Worm (Caenorhabditis elegans) whole organism, young adult: ENCODE measurements around the gene pho-11.

Experiments
- B0019.2 ChIP-seq: fragments of 200-800 bp; sonication (Bioruptor generic); conservative IDR thresholded peaks from 2 replicates; pipeline ENCODE4 v1.3.6; 2022; ENCODE audit warnings: missing genetic modification reagents, missing genetic modification characterization, missing compliant biosample characterization
- C06A6.2 ChIP-seq: fragments of 200-800 bp; sonication (Bioruptor generic); conservative IDR thresholded peaks from 2 replicates; pipeline ENCODE4 v1.3.6; 2022; ENCODE audit warnings: missing genetic modification characterization, missing compliant biosample characterization
- F39B2.1 ChIP-seq: fragments of 200-800 bp; sonication (Bioruptor generic); IDR thresholded peaks from 2 replicates; pipeline ENCODE4 v1.3.6; 2022; ENCODE audit warnings: missing genetic modification reagents, missing genetic modification characterization, missing compliant biosample characterization
- F52B5.7 ChIP-seq: sonication (generic microtip); optimal IDR thresholded peaks from 2 replicates; lab custom pipeline; 2016; ENCODE audit warnings: mild to moderate bottlenecking, missing genetic modification characterization, missing compliant biosample characterization
- F55B11.4 ChIP-seq: sonication (generic microtip); optimal IDR thresholded peaks from 2 replicates; lab custom pipeline; 2016; ENCODE audit warnings: missing compliant biosample characterization, missing genetic modification characterization, borderline replicate concordance; ENCODE audit not compliant: insufficient read depth
- F57A8.1 ChIP-seq: fragments of 200-800 bp; sonication (Bioruptor generic); optimal IDR thresholded peaks from 2 replicates; lab custom pipeline; 2018; ENCODE audit warnings: mild to moderate bottlenecking, missing genetic modification characterization, moderate library complexity, missing compliant biosample characterization
- F57C9.4 ChIP-seq: sonication (generic microtip); optimal IDR thresholded peaks from 2 replicates; lab custom pipeline; 2017; ENCODE audit warnings: mild to moderate bottlenecking, missing genetic modification characterization, missing compliant biosample characterization
- K11D2.4 ChIP-seq: fragments of 200-800 bp; sonication (Bioruptor generic); IDR thresholded peaks from 2 replicates; pipeline ENCODE4 v1.3.6; 2022; ENCODE audit warnings: missing genetic modification reagents, missing genetic modification characterization, missing compliant biosample characterization
- T07F8.4 ChIP-seq: sonication (generic microtip); optimal IDR thresholded peaks from 2 replicates; lab custom pipeline; 2016; ENCODE audit warnings: mild to moderate bottlenecking, missing genetic modification characterization, moderate library complexity, missing compliant biosample characterization
- Y53G8AR.9 ChIP-seq: fragments of 200-800 bp; sonication (Bioruptor generic); conservative IDR thresholded peaks from 2 replicates; pipeline ENCODE4 v1.3.6; 2022; ENCODE audit warnings: missing genetic modification reagents, missing genetic modification characterization, missing compliant biosample characterization
- Y56A3A.18 ChIP-seq: fragments of 200-800 bp; sonication (Bioruptor generic); IDR thresholded peaks from 2 replicates; pipeline ENCODE4 v1.3.6; 2022; ENCODE audit warnings: missing genetic modification reagents, missing genetic modification characterization, missing compliant biosample characterization
- Y79H2A.3 ChIP-seq: fragments of 200-800 bp; sonication (Bioruptor generic); conservative IDR thresholded peaks from 2 replicates; pipeline ENCODE4 v1.3.6; 2022; ENCODE audit warnings: missing genetic modification reagents, missing genetic modification characterization, missing compliant biosample characterization
- Y95B8A.8 ChIP-seq: fragments of 200-800 bp; sonication (Bioruptor generic); IDR thresholded peaks from 2 replicates; pipeline ENCODE4 v1.3.6; 2022; ENCODE audit warnings: missing genetic modification reagents, missing genetic modification characterization, missing compliant biosample characterization
- ZK185.1 ChIP-seq: sonication (generic microtip); optimal IDR thresholded peaks from 2 replicates; lab custom pipeline; 2016; ENCODE audit warnings: mild to moderate bottlenecking, missing genetic modification characterization, missing compliant biosample characterization; ENCODE audit not compliant: poor library complexity, severe bottlenecking
- athp-1 ChIP-seq: sonication (generic microtip); optimal IDR thresholded peaks from 2 replicates; lab custom pipeline; 2017; ENCODE audit warnings: mild to moderate bottlenecking, missing genetic modification characterization, missing compliant biosample characterization
- attf-3 ChIP-seq: fragments of 200-800 bp; sonication (Bioruptor generic); conservative IDR thresholded peaks from 2 replicates; pipeline ENCODE4 v1.3.6; 2022; ENCODE audit warnings: missing genetic modification reagents, missing genetic modification characterization, missing compliant biosample characterization
- attf-5 ChIP-seq: fragments of 200-800 bp; sonication (Bioruptor generic); optimal IDR thresholded peaks from 2 replicates; lab custom pipeline; 2018; ENCODE audit warnings: mild to moderate bottlenecking, missing genetic modification characterization, missing compliant biosample characterization
- ccch-3 ChIP-seq: fragments of 200-800 bp; sonication (Bioruptor generic); optimal IDR thresholded peaks from 2 replicates; lab custom pipeline; 2018; ENCODE audit warnings: mild to moderate bottlenecking, missing genetic modification characterization, missing compliant biosample characterization
- ceh-100 ChIP-seq: fragments of 200-800 bp; sonication (Bioruptor generic); IDR thresholded peaks from 2 replicates; pipeline ENCODE4 v1.3.6; 2022; ENCODE audit warnings: missing genetic modification reagents, missing genetic modification characterization, missing compliant biosample characterization
- ceh-40 ChIP-seq: fragments of 200-800 bp; sonication (Bioruptor generic); IDR thresholded peaks from 2 replicates; pipeline ENCODE4 v1.3.6; 2022; ENCODE audit warnings: missing genetic modification characterization, missing compliant biosample characterization
- ceh-58 ChIP-seq: fragments of 200-800 bp; sonication (Bioruptor generic); IDR thresholded peaks from 2 replicates; pipeline ENCODE4 v1.3.6; 2022; ENCODE audit warnings: missing genetic modification characterization, missing compliant biosample characterization
- ceh-91 ChIP-seq: fragments of 200-800 bp; sonication (Bioruptor generic); IDR thresholded peaks from 2 replicates; pipeline ENCODE4 v1.3.6; 2022; ENCODE audit warnings: missing genetic modification reagents, missing genetic modification characterization, missing compliant biosample characterization
- dox-1 ChIP-seq: fragments of 200-800 bp; sonication (Bioruptor generic); IDR thresholded peaks from 2 replicates; pipeline ENCODE4 v1.3.6; 2022; ENCODE audit warnings: missing genetic modification reagents, missing genetic modification characterization, missing compliant biosample characterization
- dpff-1 ChIP-seq: sonication (generic microtip); optimal IDR thresholded peaks from 2 replicates; lab custom pipeline; 2017; ENCODE audit warnings: mild to moderate bottlenecking, missing genetic modification characterization, missing compliant biosample characterization
- egrh-3 ChIP-seq: fragments of 200-800 bp; sonication (Bioruptor generic); IDR thresholded peaks from 2 replicates; pipeline ENCODE4 v1.3.6; 2022; ENCODE audit warnings: missing genetic modification reagents, missing genetic modification characterization, missing compliant biosample characterization
- hlh-26 ChIP-seq: fragments of 200-800 bp; sonication (Bioruptor generic); conservative IDR thresholded peaks from 2 replicates; pipeline ENCODE4 v1.3.6; 2022; ENCODE audit warnings: missing genetic modification reagents, missing genetic modification characterization, missing compliant biosample characterization
- hrde-1 ChIP-seq: sonication (generic microtip); optimal IDR thresholded peaks from 2 replicates; lab custom pipeline; 2016; ENCODE audit warnings: missing genetic modification characterization, mild to moderate bottlenecking, missing compliant biosample characterization, moderate library complexity, missing genotype, missing genetic modification reagents, borderline replicate concordance
- hsf-1 ChIP-seq: fragments of 200-800 bp; sonication (Bioruptor generic); IDR thresholded peaks from 2 replicates; pipeline ENCODE4 v1.3.6; 2022; ENCODE audit warnings: missing genetic modification reagents, missing genetic modification characterization, missing compliant biosample characterization
- lag-1 ChIP-seq: fragments of 200-800 bp; sonication (Bioruptor generic); IDR thresholded peaks from 2 replicates; pipeline ENCODE4 v1.3.6; 2022; ENCODE audit warnings: missing genetic modification reagents, missing genetic modification characterization, missing compliant biosample characterization
- lin-35 ChIP-seq, 3 experiments: fragments of 150-350 bp in 2 of 3; sonication (generic microtip) in 1 of 3; optimal IDR thresholded peaks; 2 replicates each; lab custom pipeline; 2014 to 2018; ENCODE audit warnings: missing biosample characterization in 3 of 3, missing genetic modification characterization in 3 of 3, missing genetic modification reagents in 3 of 3
- lin-40 ChIP-seq: sonication (generic microtip); optimal IDR thresholded peaks from 2 replicates; lab custom pipeline; 2016; ENCODE audit warnings: missing genetic modification characterization, mild to moderate bottlenecking, missing compliant biosample characterization, missing genotype, missing genetic modification reagents
- lsl-1 ChIP-seq: fragments of 200-800 bp; sonication (Bioruptor generic); optimal IDR thresholded peaks from 2 replicates; lab custom pipeline; 2018; ENCODE audit warnings: mild to moderate bottlenecking, missing genetic modification characterization, moderate library complexity, missing compliant biosample characterization
- lsy-27 ChIP-seq: sonication (generic microtip); optimal IDR thresholded peaks from 2 replicates; lab custom pipeline; 2017; ENCODE audit warnings: missing genetic modification characterization, mild to moderate bottlenecking, missing compliant biosample characterization, antibody characterized with exemption, missing genotype, borderline replicate concordance; ENCODE audit not compliant: insufficient read depth
- madf-10 ChIP-seq: sonication (generic microtip); optimal IDR thresholded peaks from 2 replicates; lab custom pipeline; 2016; ENCODE audit warnings: mild to moderate bottlenecking, missing genetic modification characterization, missing compliant biosample characterization
- madf-6 ChIP-seq: fragments of 200-800 bp; sonication (Bioruptor generic); IDR thresholded peaks from 2 replicates; pipeline ENCODE4 v1.3.6; 2022; ENCODE audit warnings: missing genetic modification reagents, missing genetic modification characterization, missing compliant biosample characterization
- mes-4 ChIP-seq: sonication (generic microtip); optimal IDR thresholded peaks from 2 replicates; lab custom pipeline; 2016; ENCODE audit warnings: missing genotype, missing genetic modification characterization, missing compliant biosample characterization
- nfya-1 ChIP-seq: sonication (generic microtip); optimal IDR thresholded peaks from 2 replicates; lab custom pipeline; 2017; ENCODE audit warnings: antibody characterized with exemption, missing compliant biosample characterization, missing genetic modification characterization, borderline replicate concordance; ENCODE audit not compliant: insufficient read depth
- nhr-120 ChIP-seq: fragments of 200-800 bp; sonication (Bioruptor generic); IDR thresholded peaks from 2 replicates; pipeline ENCODE4 v1.3.6; 2022; ENCODE audit warnings: missing genetic modification characterization, missing compliant biosample characterization
- nhr-179 ChIP-seq: sonication (generic microtip); optimal IDR thresholded peaks from 2 replicates; lab custom pipeline; 2016; ENCODE audit warnings: mild to moderate bottlenecking, missing genetic modification characterization, missing compliant biosample characterization
- nhr-90 ChIP-seq: sonication (generic microtip); optimal IDR thresholded peaks from 2 replicates; lab custom pipeline; 2016; ENCODE audit warnings: missing genotype, mild to moderate bottlenecking, missing genetic modification characterization, missing compliant biosample characterization
- pbrm-1 ChIP-seq: fragments of 200-800 bp; sonication (Bioruptor generic); IDR thresholded peaks from 2 replicates; pipeline ENCODE4 v1.3.6; 2022; ENCODE audit warnings: missing genetic modification reagents, missing genetic modification characterization, missing compliant biosample characterization
- rcor-1 ChIP-seq: fragments of 200-800 bp; sonication (Bioruptor generic); IDR thresholded peaks from 2 replicates; pipeline ENCODE4 v1.3.6; 2022; ENCODE audit warnings: missing genetic modification reagents, missing genetic modification characterization, missing compliant biosample characterization
- rec-8 ChIP-seq, 2 experiments: sonication (generic microtip); optimal IDR thresholded peaks; 2 replicates each; lab custom pipeline; 2016; ENCODE audit warnings: mild to moderate bottlenecking in 2 of 2, missing genetic modification characterization in 2 of 2, missing genetic modification reagents in 2 of 2, missing genotype in 2 of 2, missing biosample characterization in 1 of 2, missing compliant biosample characterization in 1 of 2, moderate library complexity in 1 of 2
- snpc-3.4 ChIP-seq: sonication (generic microtip); optimal IDR thresholded peaks from 2 replicates; lab custom pipeline; 2017; ENCODE audit warnings: missing genetic modification characterization, mild to moderate bottlenecking, missing compliant biosample characterization, antibody characterized with exemption, moderate library complexity, missing genotype, missing genetic modification reagents
- tbx-9 ChIP-seq: sonication (generic microtip); optimal IDR thresholded peaks from 2 replicates; lab custom pipeline; 2016; ENCODE audit warnings: borderline replicate concordance, missing genetic modification characterization, inconsistent platforms, missing compliant biosample characterization
- tlf-1 ChIP-seq: fragments of 200-800 bp; sonication (Bioruptor generic); optimal IDR thresholded peaks from 2 replicates; lab custom pipeline; 2018; ENCODE audit warnings: mild to moderate bottlenecking, missing genetic modification characterization, missing compliant biosample characterization
- zim-3 ChIP-seq: sonication (generic microtip); optimal IDR thresholded peaks from 2 replicates; lab custom pipeline; 2017; ENCODE audit warnings: mild to moderate bottlenecking, missing genetic modification characterization, moderate library complexity, missing compliant biosample characterization
- ztf-25 ChIP-seq: fragments of 200-800 bp; sonication (Bioruptor generic); IDR thresholded peaks from 2 replicates; pipeline ENCODE4 v1.3.6; 2022; ENCODE audit warnings: missing genetic modification reagents, missing genetic modification characterization, missing compliant biosample characterization

The pho-11 gene

ce11 chrII:9891823-9892222 is 39.8 kb upstream of the pho-11 start (continued):
- TF ChIP-seq ceh-91 (no peak), madf-10 (no peak), dox-1 (GFP tag; lab: Robert Waterston, UW) (peak; percentile 38; the same call in 1 of the 2 replicates), ZK185.1 (tag; lab: Kevin White, UChicago) (no peak), attf-5 (GFP tag; lab: Kevin White, UChicago) (no peak), hlh-26 (GFP tag; lab: Robert Waterston, UW) (no peak), F55B11.4 (tag; lab: Kevin White, UChicago) (no peak), ccch-3 (GFP tag; lab: Kevin White, UChicago) (no peak), C06A6.2 (GFP tag; lab: Robert Waterston, UW) (no peak), ztf-25 (GFP tag; lab: Robert Waterston, UW) (no peak), K11D2.4 (no peak), attf-3 (GFP tag; lab: Robert Waterston, UW) (no peak), Y95B8A.8 (GFP tag; lab: Robert Waterston, UW) (no peak), F39B2.1 (GFP tag; lab: Robert Waterston, UW) (no peak), tbx-9 (tag; lab: Kevin White, UChicago) (no peak), lin-35 (GFP tag; optimal IDR thresholded peaks at IDR 0.05; lab: Kevin White, UChicago) (no peak), lag-1 (GFP tag; lab: Robert Waterston, UW) (no peak), nhr-90 (tag; lab: Kevin White, UChicago) (peak; percentile 6), nhr-179 (tag; lab: Kevin White, UChicago) (no peak), snpc-3.4 (no peak), Y53G8AR.9 (GFP tag; lab: Robert Waterston, UW) (no peak), lsy-27 (tag; lab: Kevin White, UChicago) (no peak), dpff-1 (tag; lab: Kevin White, UChicago) (no peak), athp-1 (tag; lab: Kevin White, UChicago) (no peak), tlf-1 (GFP tag; lab: Kevin White, UChicago) (no peak), ceh-40 (GFP tag; lab: Robert Waterston, UW) (no peak), hrde-1 (tag; lab: Kevin White, UChicago) (no peak), madf-6 (GFP tag; lab: Robert Waterston, UW) (peak; percentile 33; the same call in 1 of the 2 replicates), ceh-58 (GFP tag; lab: Robert Waterston, UW) (no peak), mes-4 (tag; lab: Kevin White, UChicago) (no peak), egrh-3 (GFP tag; lab: Robert Waterston, UW) (no peak), hsf-1 (GFP tag; lab: Robert Waterston, UW) (no peak), zim-3 (no peak), F52B5.7 (tag; lab: Kevin White, UChicago) (no peak), ceh-100 (GFP tag; lab: Robert Waterston, UW) (no peak), nfya-1 (tag; lab: Kevin White, UChicago) (no peak), nhr-120 (GFP tag; lab: Robert Waterston, UW) (no peak), T07F8.4 (tag; lab: Kevin White, UChicago) (no peak), rcor-1 (no peak), pbrm-1 (GFP tag; lab: Robert Waterston, UW) (no peak), F57A8.1 (GFP tag; lab: Kevin White, UChicago) (no peak), F57C9.4 (tag; lab: Kevin White, UChicago) (no peak), B0019.2 (no peak), Y56A3A.18 (GFP tag; lab: Robert Waterston, UW) (no peak), Y79H2A.3 (GFP tag; lab: Robert Waterston, UW) (no peak), lin-40 (no peak), rec-8 (tag; optimal IDR thresholded peaks at IDR 0.05; lab: Kevin White, UChicago) (no peak), lsl-1 (GFP tag; lab: Kevin White, UChicago) (no peak)
